1 fruit fly cellular context compared by ENCODE assay signal in genomic region chr2L:2855204-2855768, dm6.
TF ChIP-seq lines count a peak whose summit lies in the region.

No protein-coding gene starts in this region.

TF ChIP-seq in whole organism, embryonic, 481 proteins besides CTCF, POLR2A, EP300 and RAD21 (continued from another document):
- TF ChIP-seq CG10366 (GFP tag; IDR thresholded peaks at IDR 0.05; lab: Robert Waterston, UW) (no peak), sr (GFP tag; IDR thresholded peaks at IDR 0.05; lab: Robert Waterston, UW) (0 out of 3 replicates have a peak, but pooled peaks have one; percentile 3), Bgb (GFP tag; IDR thresholded peaks at IDR 0.05; lab: Robert Waterston, UW; ENCODE audit: partially characterized antibody) (peak; percentile 41; the same call in 1 of the 2 replicates), NK7.1 (GFP tag; optimal IDR thresholded peaks at IDR 0.05; lab: Kevin White, UChicago) (no peak), pum (GFP tag; optimal IDR thresholded peaks at IDR 0.05; lab: Kevin White, UChicago) (no peak), Tbp (GFP tag; optimal IDR thresholded peaks at IDR 0.05; lab: Kevin White, UChicago) (no peak), CG3838 (GFP tag; optimal IDR thresholded peaks at IDR 0.05; lab: Kevin White, UChicago) (no peak), p53 (GFP tag; optimal IDR thresholded peaks at IDR 0.05; lab: Kevin White, UChicago) (no peak), ash1 (GFP tag; optimal IDR thresholded peaks at IDR 0.05; lab: Kevin White, UChicago) (no peak), MBD-R2 (GFP tag; IDR thresholded peaks at IDR 0.05; lab: Robert Waterston, UW) (no peak), HmgD (GFP tag; optimal IDR thresholded peaks at IDR 0.05; lab: Kevin White, UChicago) (no peak), CG8388 (GFP tag; optimal IDR thresholded peaks at IDR 0.05; lab: Kevin White, UChicago) (no peak), Pdp1 (GFP tag; optimal IDR thresholded peaks at IDR 0.05; lab: Kevin White, UChicago) (peak in 1 of 2 experiments; percentile 74), bowl (GFP tag; IDR thresholded peaks at IDR 0.05; lab: Robert Waterston, UW) (peak; percentile 27; the same call in 1 of the 2 replicates), chinmo (GFP tag; IDR thresholded peaks at IDR 0.05; lab: Robert Waterston, UW; ENCODE audit: partially characterized antibody) (peak; percentile 77; the same call in 2 of the 4 replicates), CG34422 (GFP tag; IDR thresholded peaks at IDR 0.05; lab: Robert Waterston, UW) (peak; percentile 16; the same call in 1 of the 3 replicates), CG13424 (tag; optimal IDR thresholded peaks at IDR 0.05; lab: Kevin White, UChicago) (no peak), Trl (optimal IDR thresholded peaks at IDR 0.05; lab: Kevin White, UChicago) (peak in 1 of 2 experiments; percentile 14), Trl (GFP tag; optimal IDR thresholded peaks at IDR 0.05; lab: Kevin White, UChicago) (no peak), tgo (GFP tag; IDR thresholded peaks at IDR 0.05; lab: Robert Waterston, UW) (no peak), Dfd (GFP tag; optimal IDR thresholded peaks at IDR 0.05; lab: Kevin White, UChicago) (no peak), CG12769 (tag; optimal IDR thresholded peaks at IDR 0.05; lab: Kevin White, UChicago) (no peak), CG3163 (GFP tag; optimal IDR thresholded peaks at IDR 0.05; lab: Kevin White, UChicago) (no peak), Hr3 (GFP tag; optimal IDR thresholded peaks at IDR 0.05; lab: Kevin White, UChicago) (no peak), CG10959 (GFP tag; IDR thresholded peaks at IDR 0.05; lab: Robert Waterston, UW) (no peak), CG8290 (GFP tag; optimal IDR thresholded peaks at IDR 0.05; lab: Kevin White, UChicago) (no peak), CG8290 (tag; optimal IDR thresholded peaks at IDR 0.05; lab: Kevin White, UChicago) (peak in 1 of 2 experiments; percentile 55), nom (GFP tag; optimal IDR thresholded peaks at IDR 0.05; lab: Kevin White, UChicago) (no peak), Med (GFP tag; lab: Kevin White, UChicago) (peak; percentile 16), jigr1 (GFP tag; IDR thresholded peaks at IDR 0.05; lab: Robert Waterston, UW) (no peak), sim (GFP tag; IDR thresholded peaks at IDR 0.05; lab: Robert Waterston, UW) (peak; percentile 59; the same call in 1 of the 2 replicates), Six4 (GFP tag; optimal IDR thresholded peaks at IDR 0.05; lab: Kevin White, UChicago) (no peak), Hmr (GFP tag; optimal IDR thresholded peaks at IDR 0.05; lab: Kevin White, UChicago) (no peak), so (GFP tag; IDR thresholded peaks at IDR 0.05; lab: Robert Waterston, UW) (0 out of 3 replicates have a peak, but pooled peaks have one; percentile 48), Neu2 (GFP tag; optimal IDR thresholded peaks at IDR 0.05; lab: Kevin White, UChicago; ENCODE audit: borderline replicate concordance) (no peak), Nf-YB (GFP tag; optimal IDR thresholded peaks at IDR 0.05; lab: Kevin White, UChicago) (no peak), onecut (GFP tag; IDR thresholded peaks at IDR 0.05; lab: Robert Waterston, UW) (no peak), Atf-2 (GFP tag; optimal IDR thresholded peaks at IDR 0.05; lab: Kevin White, UChicago) (no peak), CG1792 (GFP tag; optimal IDR thresholded peaks at IDR 0.05; lab: Kevin White, UChicago) (no peak), CG11093 (GFP tag; IDR thresholded peaks at IDR 0.05; lab: Robert Waterston, UW) (no peak), NC2α (GFP tag; optimal IDR thresholded peaks at IDR 0.05; lab: Kevin White, UChicago) (no peak), Myb (GFP tag; optimal IDR thresholded peaks at IDR 0.05; lab: Kevin White, UChicago) (no peak), Hr78 (GFP tag; optimal IDR thresholded peaks at IDR 0.05; lab: Kevin White, UChicago) (peak in 1 of 2 experiments; percentile 99), ken (GFP tag; IDR thresholded peaks at IDR 0.05; lab: Robert Waterston, UW) (no peak), crp (GFP tag; optimal IDR thresholded peaks at IDR 0.05; lab: Kevin White, UChicago) (no peak), CrebB (tag; optimal IDR thresholded peaks at IDR 0.05; lab: Kevin White, UChicago) (no peak), Usf (GFP tag; optimal IDR thresholded peaks at IDR 0.05; lab: Kevin White, UChicago) (no peak), CG30431 (GFP tag; optimal IDR thresholded peaks at IDR 0.05; lab: Kevin White, UChicago) (no peak), Dip2 (GFP tag; IDR thresholded peaks at IDR 0.05; lab: Robert Waterston, UW) (no peak), pita (GFP tag; optimal IDR thresholded peaks at IDR 0.05; lab: Kevin White, UChicago) (no peak), CG4328 (GFP tag; optimal IDR thresholded peaks at IDR 0.05; lab: Kevin White, UChicago) (no peak), ranshi (GFP tag; IDR thresholded peaks at IDR 0.05; lab: Robert Waterston, UW) (no peak), D (optimal IDR thresholded peaks at IDR 0.05; lab: Kevin White, UChicago) (no peak), D (GFP tag; optimal IDR thresholded peaks at IDR 0.05; lab: Kevin White, UChicago) (no peak), stc (GFP tag; IDR thresholded peaks at IDR 0.05; lab: Robert Waterston, UW) (no peak), Dad (GFP tag; optimal IDR thresholded peaks at IDR 0.05; lab: Kevin White, UChicago) (no peak), CG15514 (GFP tag; optimal IDR thresholded peaks at IDR 0.05; lab: Kevin White, UChicago) (peak; percentile 81), ERR (GFP tag; optimal IDR thresholded peaks at IDR 0.05; lab: Kevin White, UChicago) (no peak), btn (GFP tag; optimal IDR thresholded peaks at IDR 0.05; lab: Kevin White, UChicago) (no peak), tll (GFP tag; optimal IDR thresholded peaks at IDR 0.05; lab: Kevin White, UChicago) (no peak), Atf3 (GFP tag; optimal IDR thresholded peaks at IDR 0.05; lab: Kevin White, UChicago) (no peak), CG5180 (GFP tag; optimal IDR thresholded peaks at IDR 0.05; lab: Kevin White, UChicago) (peak; percentile 50), sens-2 (GFP tag; IDR thresholded peaks at IDR 0.05; lab: Robert Waterston, UW) (no peak), Sry-β (GFP tag; optimal IDR thresholded peaks at IDR 0.05; lab: Kevin White, UChicago) (no peak), ac (GFP tag; optimal IDR thresholded peaks at IDR 0.05; lab: Kevin White, UChicago) (no peak), Hand (GFP tag; optimal IDR thresholded peaks at IDR 0.05; lab: Kevin White, UChicago) (no peak), CG34376 (GFP tag; optimal IDR thresholded peaks at IDR 0.05; lab: Kevin White, UChicago) (no peak), dmrt99B (tag; optimal IDR thresholded peaks at IDR 0.05; lab: Kevin White, UChicago) (no peak), yki (optimal IDR thresholded peaks at IDR 0.05; lab: Kevin White, UChicago) (no peak), CG12104 (GFP tag; optimal IDR thresholded peaks at IDR 0.05; lab: Kevin White, UChicago) (no peak), sisA (GFP tag; IDR thresholded peaks at IDR 0.05; lab: Robert Waterston, UW) (no peak), MESR4 (GFP tag; optimal IDR thresholded peaks at IDR 0.05; lab: Kevin White, UChicago) (no peak), CG10147 (GFP tag; optimal IDR thresholded peaks at IDR 0.05; lab: Kevin White, UChicago) (no peak), CG31365 (tag; optimal IDR thresholded peaks at IDR 0.05; lab: Kevin White, UChicago) (no peak), CkIIα-i1 (GFP tag; IDR thresholded peaks at IDR 0.05; lab: Robert Waterston, UW) (no peak), Jarid2 (GFP tag; optimal IDR thresholded peaks at IDR 0.05; lab: Kevin White, UChicago) (peak; percentile 59), Sox102F (GFP tag; optimal IDR thresholded peaks at IDR 0.05; lab: Kevin White, UChicago) (peak; percentile 17), gt (GFP tag; IDR thresholded peaks at IDR 0.05; lab: Robert Waterston, UW) (no peak), eyg (GFP tag; optimal IDR thresholded peaks at IDR 0.05; lab: Kevin White, UChicago) (no peak), CG42726 (GFP tag; IDR thresholded peaks at IDR 0.05; lab: Robert Waterston, UW; ENCODE audit: partially characterized antibody) (0 out of 2 replicates have a peak, but pooled peaks have one; percentile 10), Hr51 (GFP tag; optimal IDR thresholded peaks at IDR 0.05; lab: Kevin White, UChicago) (no peak), seq (GFP tag; IDR thresholded peaks at IDR 0.05; lab: Robert Waterston, UW) (no peak), abd-A (tag; optimal IDR thresholded peaks at IDR 0.05; lab: Kevin White, UChicago) (no peak), chn (GFP tag; optimal IDR thresholded peaks at IDR 0.05; lab: Kevin White, UChicago) (peak; percentile 0), Dp (GFP tag; optimal IDR thresholded peaks at IDR 0.05; lab: Kevin White, UChicago) (no peak), Camta (GFP tag; optimal IDR thresholded peaks at IDR 0.05; lab: Kevin White, UChicago) (no peak), CG9817 (tag; optimal IDR thresholded peaks at IDR 0.05; lab: Kevin White, UChicago) (no peak), CG4404 (GFP tag; IDR thresholded peaks at IDR 0.05; lab: Robert Waterston, UW) (no peak), Nf-YC (tag; optimal IDR thresholded peaks at IDR 0.05; lab: Kevin White, UChicago) (no peak), Bdp1 (GFP tag; optimal IDR thresholded peaks at IDR 0.05; lab: Kevin White, UChicago) (no peak), ftz-f1 (GFP tag; optimal IDR thresholded peaks at IDR 0.05; lab: Kevin White, UChicago) (peak; percentile 71), z (GFP tag; IDR thresholded peaks at IDR 0.05; lab: Robert Waterston, UW) (0 out of 3 replicates have a peak, but pooled peaks have one; percentile 39), Doc3 (GFP tag; IDR thresholded peaks at IDR 0.05; lab: Robert Waterston, UW; ENCODE audit: partially characterized antibody) (no peak), CG9876 (GFP tag; optimal IDR thresholded peaks at IDR 0.05; lab: Kevin White, UChicago) (no peak), C15 (GFP tag; IDR thresholded peaks at IDR 0.05; lab: Robert Waterston, UW) (no peak), Scr (GFP tag; IDR thresholded peaks at IDR 0.05; lab: Robert Waterston, UW; ENCODE audit: partially characterized antibody) (no peak), CG14014 (GFP tag; IDR thresholded peaks at IDR 0.05; lab: Robert Waterston, UW) (no peak), CG10274 (GFP tag; optimal IDR thresholded peaks at IDR 0.05; lab: Kevin White, UChicago) (no peak), Stat92E (GFP tag; optimal IDR thresholded peaks at IDR 0.05; lab: Kevin White, UChicago) (no peak), CG6791 (GFP tag; IDR thresholded peaks at IDR 0.05; lab: Robert Waterston, UW; ENCODE audit: partially characterized antibody) (no peak), pfk (GFP tag; optimal IDR thresholded peaks at IDR 0.05; lab: Kevin White, UChicago) (no peak), en (GFP tag; optimal IDR thresholded peaks at IDR 0.05; lab: Kevin White, UChicago) (no peak), tx (GFP tag; optimal IDR thresholded peaks at IDR 0.05; lab: Kevin White, UChicago) (no peak), ara (GFP tag; IDR thresholded peaks at IDR 0.05; lab: Robert Waterston, UW) (no peak), CG7987 (GFP tag; optimal IDR thresholded peaks at IDR 0.05; lab: Kevin White, UChicago) (no peak), D19B (GFP tag; optimal IDR thresholded peaks at IDR 0.05; lab: Kevin White, UChicago) (peak; percentile 5), Ptx1 (GFP tag; IDR thresholded peaks at IDR 0.05; lab: Robert Waterston, UW) (no peak), odd (GFP tag; optimal IDR thresholded peaks at IDR 0.05; lab: Kevin White, UChicago) (no peak)
